Fruit fly (Drosophila melanogaster): Measurements from ENCODE around the gene Orp8.

Orp8 gene

dm6 chr3R:20308972-20309660, at the start of gene Orp8:
Orp8 (plus strand) TSS chr3R:20309344.
- no peak for TF ChIP-seq br (GFP tag; optimal IDR thresholded peaks at IDR 0.05)
- TF ChIP-seq Vsx2 (GFP tag; optimal IDR thresholded peaks at IDR 0.05; ENCODE audit: partially characterized antibody) = peak; percentile 93
- TF ChIP-seq CG9705 (GFP tag; optimal IDR thresholded peaks at IDR 0.05) = no peak
- TF ChIP-seq tai (GFP tag; optimal IDR thresholded peaks at IDR 0.05) = no peak
- TF ChIP-seq Jra (GFP tag; optimal IDR thresholded peaks at IDR 0.05) = peak; percentile 90
- TF ChIP-seq ey (GFP tag; optimal IDR thresholded peaks at IDR 0.05) = no peak
- no peak for TF ChIP-seq h (GFP tag; optimal IDR thresholded peaks at IDR 0.05)
- peak; percentile 22 for TF ChIP-seq rgr (GFP tag; optimal IDR thresholded peaks at IDR 0.05)
- TF ChIP-seq pan (optimal IDR thresholded peaks at IDR 0.05) = no peak
- peak; percentile 30 for TF ChIP-seq Mio (GFP tag; optimal IDR thresholded peaks at IDR 0.05)
- peak; percentile 72 for TF ChIP-seq Sp1 (GFP tag; optimal IDR thresholded peaks at IDR 0.05)
- TF ChIP-seq Hnf4 (GFP tag; optimal IDR thresholded peaks at IDR 0.05) = peak; percentile 15
- no peak for TF ChIP-seq Myc (optimal IDR thresholded peaks at IDR 0.05)
- TF ChIP-seq Dif (GFP tag; optimal IDR thresholded peaks at IDR 0.05; ENCODE audit: partially characterized antibody) = peak; percentile 87
- TF ChIP-seq OdsH (GFP tag; optimal IDR thresholded peaks at IDR 0.05) = no peak
- peak; percentile 44 for TF ChIP-seq sage (GFP tag; optimal IDR thresholded peaks at IDR 0.05)
- peak; percentile 44 for TF ChIP-seq fru (GFP tag; optimal IDR thresholded peaks at IDR 0.05)
- TF ChIP-seq jim (GFP tag; optimal IDR thresholded peaks at IDR 0.05) = peak; percentile 91
- no peak for TF ChIP-seq Hr78 (GFP tag; optimal IDR thresholded peaks at IDR 0.05)
- no peak for TF ChIP-seq lola (GFP tag; optimal IDR thresholded peaks at IDR 0.05)
- peak; percentile 82 for TF ChIP-seq CrebA (GFP tag; optimal IDR thresholded peaks at IDR 0.05; ENCODE audit: borderline replicate concordance)
- TF ChIP-seq Hr83 (GFP tag; optimal IDR thresholded peaks at IDR 0.05; ENCODE audit: poor library complexity, severe bottlenecking) = peak; percentile 60
- TF ChIP-seq Dfd (GFP tag; optimal IDR thresholded peaks at IDR 0.05) = no peak
- peak; percentile 6 for TF ChIP-seq brk (GFP tag; optimal IDR thresholded peaks at IDR 0.05)
- peak; percentile 64 for TF ChIP-seq Rel (GFP tag; optimal IDR thresholded peaks at IDR 0.05)
- peak; percentile 53 for TF ChIP-seq Rel (tag; optimal IDR thresholded peaks at IDR 0.05)
- no peak for TF ChIP-seq dsf (GFP tag; optimal IDR thresholded peaks at IDR 0.05; ENCODE audit: borderline replicate concordance)
- peak; percentile 29 for TF ChIP-seq woc (GFP tag; optimal IDR thresholded peaks at IDR 0.05)
- TF ChIP-seq foxo (GFP tag; optimal IDR thresholded peaks at IDR 0.05) = peak in 1 of 2 experiments; percentile 40
- peak; percentile 32 to 71 for TF ChIP-seq dl (GFP tag; optimal IDR thresholded peaks at IDR 0.05; ENCODE audit: insufficient read depth in 1 of 2, partially characterized antibody in 2 of 2)
- peak; percentile 66 for TF ChIP-seq psq (GFP tag; optimal IDR thresholded peaks at IDR 0.05)
- no peak for TF ChIP-seq HLH106 (tag; optimal IDR thresholded peaks at IDR 0.05)
- no peak for TF ChIP-seq dmrt93B (GFP tag; optimal IDR thresholded peaks at IDR 0.05)

dm6 chr3R:20259440-20260170, 49.5 kb upstream of the Orp8 start:
- TF ChIP-seq sage (GFP tag; optimal IDR thresholded peaks at IDR 0.05) (no peak), Hnf4 (GFP tag; optimal IDR thresholded peaks at IDR 0.05) (peak; percentile 5), rgr (GFP tag; optimal IDR thresholded peaks at IDR 0.05) (peak; percentile 34), psq (GFP tag; optimal IDR thresholded peaks at IDR 0.05) (no peak), Rel (GFP tag; optimal IDR thresholded peaks at IDR 0.05) (no peak), Rel (tag; optimal IDR thresholded peaks at IDR 0.05) (peak; percentile 15), CG9705 (GFP tag; optimal IDR thresholded peaks at IDR 0.05) (peak; percentile 25), woc (GFP tag; optimal IDR thresholded peaks at IDR 0.05) (no peak), pan (optimal IDR thresholded peaks at IDR 0.05) (no peak), dsf (GFP tag; optimal IDR thresholded peaks at IDR 0.05; ENCODE audit: borderline replicate concordance) (no peak), usp (GFP tag; optimal IDR thresholded peaks at IDR 0.05) (no peak), h (GFP tag; optimal IDR thresholded peaks at IDR 0.05) (no peak), Hr78 (GFP tag; optimal IDR thresholded peaks at IDR 0.05) (no peak), Jra (GFP tag; optimal IDR thresholded peaks at IDR 0.05) (no peak), tai (GFP tag; optimal IDR thresholded peaks at IDR 0.05) (no peak), Dif (GFP tag; optimal IDR thresholded peaks at IDR 0.05; ENCODE audit: partially characterized antibody) (no peak), dl (GFP tag; optimal IDR thresholded peaks at IDR 0.05; ENCODE audit: insufficient read depth in 1 of 2, partially characterized antibody in 2 of 2) (no peak), Mio (GFP tag; optimal IDR thresholded peaks at IDR 0.05) (no peak), foxo (GFP tag; optimal IDR thresholded peaks at IDR 0.05) (no peak), Sp1 (GFP tag; optimal IDR thresholded peaks at IDR 0.05) (no peak), GATAd (GFP tag; optimal IDR thresholded peaks at IDR 0.05) (no peak), lola (GFP tag; optimal IDR thresholded peaks at IDR 0.05) (no peak), Dfd (GFP tag; optimal IDR thresholded peaks at IDR 0.05) (no peak), dmrt93B (GFP tag; optimal IDR thresholded peaks at IDR 0.05) (no peak), HLH106 (tag; optimal IDR thresholded peaks at IDR 0.05) (no peak), ey (GFP tag; optimal IDR thresholded peaks at IDR 0.05) (no peak), Vsx2 (GFP tag; optimal IDR thresholded peaks at IDR 0.05; ENCODE audit: partially characterized antibody) (no peak), Hr83 (GFP tag; optimal IDR thresholded peaks at IDR 0.05; ENCODE audit: poor library complexity, severe bottlenecking) (peak; percentile 7), Abd-B (GFP tag; optimal IDR thresholded peaks at IDR 0.05) (no peak), OdsH (GFP tag; optimal IDR thresholded peaks at IDR 0.05) (peak; percentile 9), N (GFP tag; optimal IDR thresholded peaks at IDR 0.05) (no peak), CrebA (GFP tag; optimal IDR thresholded peaks at IDR 0.05; ENCODE audit: borderline replicate concordance) (peak; percentile 58), CG32264 (GFP tag; optimal IDR thresholded peaks at IDR 0.05) (peak; percentile 30), brk (GFP tag; optimal IDR thresholded peaks at IDR 0.05) (peak; percentile 49), br (GFP tag; optimal IDR thresholded peaks at IDR 0.05) (peak; percentile 7), sv (GFP tag; optimal IDR thresholded peaks at IDR 0.05) (no peak), jim (GFP tag; optimal IDR thresholded peaks at IDR 0.05) (no peak), Myc (optimal IDR thresholded peaks at IDR 0.05) (no peak), fru (GFP tag; optimal IDR thresholded peaks at IDR 0.05) (peak; percentile 6)
